Worm (Caenorhabditis elegans): ENCODE measurements around the gene pals-38.

- TF ChIP-seq nhr-11 (tag; optimal IDR thresholded peaks at IDR 0.05) (no peak), fos-1 (tag; optimal IDR thresholded peaks at IDR 0.05) (no peak), ztf-11 (tag; optimal IDR thresholded peaks at IDR 0.05) (no peak)
Measured at ce11 chrV:12466653-12467052, 19.9 kb upstream of the pals-38 start.

Data from whole organism, L2 larva.